Fruit fly (Drosophila melanogaster) whole organism, embryonic: ENCODE results near the gene CG9393.

Experiments used
- Ada2b ChIP-seq: fragments of 200-800 bp; sonication (Bioruptor generic); IDR thresholded peaks from 2 replicates; pipeline ENCODE4 v1.3.6; 2022; ENCODE audit warnings: missing biosample characterization, missing genetic modification characterization
- CG10321 ChIP-seq: fragments of 200-800 bp; sonication (Bioruptor generic); IDR thresholded peaks from 2 replicates; pipeline ENCODE4 v1.3.6; 2022; ENCODE audit warnings: missing biosample characterization, missing genetic modification characterization
- CG11723 ChIP-seq: fragments of 200-800 bp; sonication (Bioruptor generic); optimal IDR thresholded peaks from 2 replicates; lab custom pipeline; 2017; ENCODE audit warnings: missing biosample characterization, mild to moderate bottlenecking, missing genetic modification characterization
- CG1233 ChIP-seq: fragments of 200-800 bp; sonication (Bioruptor generic); optimal IDR thresholded peaks from 4 replicates; lab custom pipeline; 2018; ENCODE audit warnings: missing biosample characterization, mild to moderate bottlenecking, missing genetic modification characterization
- CG13123 ChIP-seq: fragments of 200-800 bp; sonication (Bioruptor generic); optimal IDR thresholded peaks from 2 replicates; lab custom pipeline; 2016; ENCODE audit warnings: missing biosample characterization, missing genetic modification characterization
- CG13894 ChIP-seq: fragments of 200-800 bp; sonication (Bioruptor generic); optimal IDR thresholded peaks from 3 replicates; lab custom pipeline; 2018; ENCODE audit warnings: missing biosample characterization, mild to moderate bottlenecking, missing genetic modification characterization, moderate library complexity
- CG14667 ChIP-seq: fragments of 200-800 bp; sonication (Bioruptor generic); IDR thresholded peaks from 2 replicates; pipeline ENCODE4 v1.3.6; 2022; ENCODE audit warnings: missing biosample characterization, missing genetic modification characterization
- CG17568 ChIP-seq: fragments of 200-800 bp; sonication (Bioruptor generic); optimal IDR thresholded peaks from 2 replicates; lab custom pipeline; 2018; ENCODE audit warnings: missing biosample characterization, mild to moderate bottlenecking, missing genetic modification characterization, moderate library complexity
- CG18619 ChIP-seq: fragments of 200-800 bp; sonication (Bioruptor generic); optimal IDR thresholded peaks from 3 replicates; lab custom pipeline; 2017; ENCODE audit warnings: missing biosample characterization, mild to moderate bottlenecking, missing genetic modification characterization
- CG2120 ChIP-seq: fragments of 200-800 bp; sonication (Bioruptor generic); optimal IDR thresholded peaks from 3 replicates; lab custom pipeline; 2016; ENCODE audit warnings: missing biosample characterization, missing genetic modification characterization
- CG32532 ChIP-seq: fragments of 200-800 bp; sonication (Bioruptor generic); IDR thresholded peaks from 2 replicates; pipeline ENCODE4 v1.3.6; 2022; ENCODE audit warnings: missing biosample characterization, missing genetic modification characterization
- CG32767 ChIP-seq: fragments of 200-800 bp; sonication (Bioruptor generic); IDR thresholded peaks from 2 replicates; pipeline ENCODE4 v1.3.6; 2022; ENCODE audit warnings: missing biosample characterization, missing genetic modification characterization
- CG4424 ChIP-seq: fragments of 200-800 bp; sonication (Bioruptor generic); optimal IDR thresholded peaks from 3 replicates; lab custom pipeline; 2016; ENCODE audit warnings: missing biosample characterization, missing genetic modification characterization
- CG6254 ChIP-seq: fragments of 200-800 bp; sonication (Bioruptor generic); optimal IDR thresholded peaks from 3 replicates; lab custom pipeline; 2017; ENCODE audit warnings: mild to moderate bottlenecking, missing biosample characterization, missing genetic modification reagents, missing genetic modification characterization
- CG6683 ChIP-seq: fragments of 200-800 bp; sonication (Bioruptor generic); optimal IDR thresholded peaks from 2 replicates; lab custom pipeline; 2017; ENCODE audit warnings: missing biosample characterization, mild to moderate bottlenecking, missing genetic modification characterization, missing genetic modification reagents
- CG7745 ChIP-seq: fragments of 200-800 bp; sonication (Bioruptor generic); optimal IDR thresholded peaks from 2 replicates; lab custom pipeline; 2018; ENCODE audit warnings: missing biosample characterization, mild to moderate bottlenecking, missing genetic modification characterization, moderate library complexity
- CG9215 ChIP-seq: fragments of 200-800 bp; sonication (Bioruptor generic); IDR thresholded peaks from 2 replicates; pipeline ENCODE4 v1.3.6; 2022; ENCODE audit warnings: missing biosample characterization, missing genetic modification characterization
- CrebB ChIP-seq: fragments of 200-800 bp; sonication (Bioruptor generic); optimal IDR thresholded peaks from 3 replicates; lab custom pipeline; 2018; ENCODE audit warnings: missing biosample characterization, mild to moderate bottlenecking, missing genetic modification characterization
- ERR ChIP-seq: fragments of 200-800 bp; sonication (Bioruptor generic); optimal IDR thresholded peaks from 2 replicates; lab custom pipeline; 2016; ENCODE audit warnings: missing biosample characterization, missing genetic modification characterization
- Fer1 ChIP-seq: fragments of 200-800 bp; sonication (Bioruptor generic); optimal IDR thresholded peaks from 2 replicates; lab custom pipeline; 2017; ENCODE audit warnings: missing biosample characterization, mild to moderate bottlenecking, missing genetic modification characterization
- Meics ChIP-seq: fragments of 200-800 bp; sonication (Bioruptor generic); optimal IDR thresholded peaks from 2 replicates; lab custom pipeline; 2017; ENCODE audit warnings: missing biosample characterization, mild to moderate bottlenecking, missing genetic modification characterization
- Mrtf ChIP-seq: fragments of 200-800 bp; sonication (Bioruptor generic); IDR thresholded peaks from 3 replicates; pipeline ENCODE4 v1.3.6; 2022; ENCODE audit warnings: missing biosample characterization, missing genetic modification characterization
- NFAT ChIP-seq: fragments of 200-800 bp; sonication (Bioruptor generic); IDR thresholded peaks from 2 replicates; pipeline ENCODE4 v1.3.6; 2022; ENCODE audit warnings: missing biosample characterization, missing genetic modification characterization
- Nf-YB ChIP-seq: fragments of 200-800 bp; sonication (Bioruptor generic); optimal IDR thresholded peaks from 3 replicates; lab custom pipeline; 2019; ENCODE audit warnings: missing biosample characterization, mild to moderate bottlenecking, missing genetic modification characterization, moderate library complexity
- Poxn ChIP-seq: fragments of 200-800 bp; sonication (Bioruptor generic); IDR thresholded peaks from 2 replicates; pipeline ENCODE4 v1.3.6; 2022; ENCODE audit warnings: missing biosample characterization, missing genetic modification characterization
- Rfx ChIP-seq: fragments of 200-800 bp; sonication (Bioruptor generic); IDR thresholded peaks from 2 replicates; pipeline ENCODE4 v1.3.6; 2022; ENCODE audit warnings: missing biosample characterization, missing genetic modification characterization
- Xbp1 ChIP-seq: fragments of 200-800 bp; sonication (Bioruptor generic); optimal IDR thresholded peaks from 3 replicates; lab custom pipeline; 2016; ENCODE audit warnings: missing biosample characterization, mild to moderate bottlenecking, missing genetic modification characterization
- amos ChIP-seq: fragments of 200-800 bp; sonication (Bioruptor generic); IDR thresholded peaks from 2 replicates; pipeline ENCODE4 v1.3.6; 2022; ENCODE audit warnings: missing biosample characterization, missing genetic modification characterization; ENCODE audit not compliant: partially characterized antibody
- aop ChIP-seq: fragments of 200-800 bp; sonication (Bioruptor generic); IDR thresholded peaks from 2 replicates; pipeline ENCODE4 v1.3.6; 2022; ENCODE audit warnings: missing biosample characterization, missing genetic modification characterization
- ase ChIP-seq: fragments of 200-800 bp; sonication (Bioruptor generic); IDR thresholded peaks from 3 replicates; pipeline ENCODE4 v1.3.6; 2022; ENCODE audit warnings: missing biosample characterization, missing genetic modification characterization
- chif ChIP-seq, 2 experiments: fragments of 200-800 bp; sonication (Bioruptor generic); optimal IDR thresholded peaks; 3 replicates each; lab custom pipeline; 2016; ENCODE audit warnings: missing biosample characterization in 2 of 2, missing genetic modification characterization in 2 of 2
- chn ChIP-seq: fragments of 200-800 bp; sonication (Bioruptor generic); optimal IDR thresholded peaks from 2 replicates; lab custom pipeline; 2016; ENCODE audit warnings: missing biosample characterization, missing genetic modification characterization
- ci ChIP-seq: fragments of 200-800 bp; sonication (Bioruptor generic); IDR thresholded peaks from 3 replicates; pipeline ENCODE4 v1.3.6; 2022; ENCODE audit warnings: missing biosample characterization, missing genetic modification characterization
- crol ChIP-seq: fragments of 200-800 bp; sonication (Bioruptor generic); IDR thresholded peaks from 2 replicates; pipeline ENCODE4 v1.3.6; 2022; ENCODE audit warnings: missing biosample characterization, missing genetic modification characterization
- dysf ChIP-seq: fragments of 200-800 bp; sonication (Bioruptor generic); IDR thresholded peaks from 3 replicates; pipeline ENCODE4 v1.3.6; 2022; ENCODE audit warnings: missing biosample characterization, missing genetic modification characterization
- emc ChIP-seq: fragments of 200-800 bp; sonication (Bioruptor generic); optimal IDR thresholded peaks from 2 replicates; lab custom pipeline; 2016; ENCODE audit warnings: missing biosample characterization, missing genetic modification characterization
- en ChIP-seq: fragments of 200-800 bp; sonication (Bioruptor generic); optimal IDR thresholded peaks from 2 replicates; lab custom pipeline; 2016; ENCODE audit warnings: missing biosample characterization, missing genetic modification characterization
- esg ChIP-seq: fragments of 200-800 bp; sonication (Bioruptor generic); conservative IDR thresholded peaks from 2 replicates; pipeline ENCODE4 v1.3.6; 2022; ENCODE audit warnings: missing biosample characterization, missing genetic modification characterization
- ftz-f1 ChIP-seq: fragments of 200-800 bp; sonication (Bioruptor generic); optimal IDR thresholded peaks from 2 replicates; lab custom pipeline; 2016; ENCODE audit warnings: missing biosample characterization, missing genetic modification characterization
- gt ChIP-seq: fragments of 200-800 bp; sonication (Bioruptor generic); IDR thresholded peaks from 2 replicates; pipeline ENCODE4 v1.3.6; 2022; ENCODE audit warnings: missing biosample characterization, missing genetic modification characterization
- lab ChIP-seq: fragments of 200-800 bp; sonication (Bioruptor generic); optimal IDR thresholded peaks from 3 replicates; lab custom pipeline; 2017; ENCODE audit warnings: missing biosample characterization, missing genetic modification characterization, mild to moderate bottlenecking, moderate library complexity, missing genetic modification reagents
- peb ChIP-seq: fragments of 200-800 bp; sonication (Bioruptor generic); IDR thresholded peaks from 2 replicates; pipeline ENCODE4 v1.3.6; 2022; ENCODE audit warnings: missing biosample characterization, missing genetic modification characterization
- pros ChIP-seq: fragments of 200-800 bp; sonication (Bioruptor generic); optimal IDR thresholded peaks from 3 replicates; lab custom pipeline; 2019; ENCODE audit warnings: missing biosample characterization, mild to moderate bottlenecking, missing genetic modification characterization, moderate library complexity
- pzg ChIP-seq: fragments of 200-800 bp; sonication (Bioruptor generic); optimal IDR thresholded peaks from 3 replicates; lab custom pipeline; 2018; ENCODE audit warnings: missing biosample characterization, mild to moderate bottlenecking, missing genetic modification characterization, moderate library complexity
- scrt ChIP-seq: fragments of 200-800 bp; sonication (Bioruptor generic); optimal IDR thresholded peaks from 2 replicates; lab custom pipeline; 2018; ENCODE audit warnings: missing biosample characterization, mild to moderate bottlenecking, missing genetic modification characterization, moderate library complexity
- shn ChIP-seq: fragments of 200-800 bp; sonication (Bioruptor generic); optimal IDR thresholded peaks from 3 replicates; lab custom pipeline; 2016; ENCODE audit warnings: missing biosample characterization, missing genetic modification characterization
- slou ChIP-seq: fragments of 200-800 bp; sonication (Bioruptor generic); optimal IDR thresholded peaks from 3 replicates; lab custom pipeline; 2016; ENCODE audit warnings: missing biosample characterization, missing genetic modification characterization
- so ChIP-seq: fragments of 200-800 bp; sonication (Bioruptor generic); IDR thresholded peaks from 3 replicates; pipeline ENCODE4 v1.3.6; 2022; ENCODE audit warnings: missing biosample characterization, missing genetic modification characterization
- tx ChIP-seq: fragments of 200-800 bp; sonication (Bioruptor generic); optimal IDR thresholded peaks from 2 replicates; lab custom pipeline; 2016; ENCODE audit warnings: missing biosample characterization, missing genetic modification characterization
- unc-4 ChIP-seq: fragments of 200-800 bp; sonication (Bioruptor generic); IDR thresholded peaks from 2 replicates; pipeline ENCODE4 v1.3.6; 2022; ENCODE audit warnings: missing biosample characterization, missing genetic modification characterization; ENCODE audit not compliant: partially characterized antibody
- zen2 ChIP-seq: fragments of 200-800 bp; sonication (Bioruptor generic); IDR thresholded peaks from 3 replicates; pipeline ENCODE4 v1.3.6; 2022; ENCODE audit warnings: missing biosample characterization, missing genetic modification characterization; ENCODE audit not compliant: partially characterized antibody

CG9393 gene

DNA sequence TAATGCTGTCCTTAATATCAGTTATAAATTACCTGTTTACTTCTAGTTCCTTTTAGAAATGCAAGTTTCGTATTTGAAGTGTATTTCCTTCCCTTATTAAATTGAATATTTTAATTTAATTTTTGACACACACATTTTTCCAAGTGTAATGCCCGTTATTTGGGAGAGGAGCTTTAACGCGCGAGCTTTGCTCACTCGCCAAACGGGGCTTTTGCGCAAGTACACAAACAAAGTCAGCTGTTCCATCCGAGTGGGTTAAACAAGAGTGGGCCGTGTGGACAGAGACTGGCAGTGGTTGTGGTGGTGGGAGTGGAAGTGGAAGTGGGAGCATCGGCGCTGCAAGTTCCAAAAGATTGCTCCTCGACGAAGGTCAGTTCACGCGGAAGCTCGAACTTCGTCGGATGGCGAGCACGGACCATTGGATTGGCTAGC is 17.6 kb upstream of the CG9393 start, which contains the start of gene CG8301 (continued):
- TF ChIP-seq Mrtf (GFP tag; lab: Robert Waterston, UW) = no peak
- TF ChIP-seq CrebB (tag; lab: Kevin White, UChicago) = no peak
- peak; percentile 20 for TF ChIP-seq Meics
- TF ChIP-seq peb (GFP tag; lab: Robert Waterston, UW) = no peak
- no peak for TF ChIP-seq CG14667 (GFP tag; lab: Robert Waterston, UW)
- peak; percentile 10 for TF ChIP-seq pzg (GFP tag; lab: Kevin White, UChicago)
- TF ChIP-seq chif (GFP tag; optimal IDR thresholded peaks at IDR 0.05; lab: Kevin White, UChicago) = no peak
- peak; percentile 1 for TF ChIP-seq ERR (GFP tag; lab: Kevin White, UChicago)
- TF ChIP-seq CG2120 (GFP tag; lab: Kevin White, UChicago) = peak; percentile 60
- peak; percentile 13; the same call in 1 of the 2 replicates for TF ChIP-seq crol (GFP tag; lab: Robert Waterston, UW)
- no peak for TF ChIP-seq ase
- no peak for TF ChIP-seq CG9215 (GFP tag; lab: Robert Waterston, UW)
- TF ChIP-seq Ada2b (GFP tag; lab: Robert Waterston, UW) = no peak
- TF ChIP-seq CG6254 = no peak
- no peak for TF ChIP-seq CG18619 (GFP tag; lab: Kevin White, UChicago)
- no peak for TF ChIP-seq en
- TF ChIP-seq CG32767 (GFP tag; lab: Robert Waterston, UW) = 0 out of 2 replicates have a peak, but pooled peaks have one; percentile 23
- 0 out of 3 replicates have a peak, but pooled peaks have one; percentile 37 for TF ChIP-seq ci
- no peak for TF ChIP-seq so (GFP tag; lab: Robert Waterston, UW)
- TF ChIP-seq CG11723 (GFP tag; lab: Kevin White, UChicago) = no peak
- peak; percentile 28 for TF ChIP-seq scrt (GFP tag; lab: Kevin White, UChicago)
- TF ChIP-seq esg (GFP tag; lab: Robert Waterston, UW) = no peak
- TF ChIP-seq CG10321 (GFP tag; lab: Robert Waterston, UW) = no peak
- TF ChIP-seq zen2 (GFP tag; lab: Robert Waterston, UW) = 0 out of 3 replicates have a peak, but pooled peaks have one; percentile 32
- peak; percentile 16; the same call in 1 of the 2 replicates for TF ChIP-seq NFAT (GFP tag; lab: Robert Waterston, UW)
- no peak for TF ChIP-seq CG7745
- TF ChIP-seq CG1233 = no peak
- TF ChIP-seq Poxn (GFP tag; lab: Robert Waterston, UW) = no peak
- TF ChIP-seq Nf-YB (GFP tag; lab: Kevin White, UChicago) = no peak
- TF ChIP-seq tx (GFP tag; lab: Kevin White, UChicago) = no peak
- 0 out of 2 replicates have a peak, but pooled peaks have one; percentile 20 for TF ChIP-seq unc-4 (GFP tag; lab: Robert Waterston, UW)
- TF ChIP-seq pros (GFP tag; lab: Kevin White, UChicago) = no peak
- no peak for TF ChIP-seq shn
- no peak for TF ChIP-seq CG6683 (GFP tag; lab: Kevin White, UChicago)
- no peak for TF ChIP-seq CG13894
- peak; percentile 68 for TF ChIP-seq lab (GFP tag; lab: Kevin White, UChicago)
- peak; percentile 60; the same call in 1 of the 2 replicates for TF ChIP-seq CG32532 (GFP tag; lab: Robert Waterston, UW)
- TF ChIP-seq ftz-f1 (GFP tag; lab: Kevin White, UChicago) = no peak
- TF ChIP-seq aop (GFP tag; lab: Robert Waterston, UW) = no peak
- TF ChIP-seq CG17568 = no peak
- TF ChIP-seq slou (GFP tag; lab: Kevin White, UChicago) = no peak
- no peak for TF ChIP-seq gt
- TF ChIP-seq Fer1 (GFP tag; lab: Kevin White, UChicago) = peak; percentile 72
- peak; percentile 38 for TF ChIP-seq Xbp1 (GFP tag; lab: Kevin White, UChicago)
- TF ChIP-seq amos = no peak
- peak; percentile 16; the same call in 1 of the 3 replicates for TF ChIP-seq dysf
- no peak for TF ChIP-seq chn (GFP tag; lab: Kevin White, UChicago)
- peak; percentile 35; the same call in 1 of the 2 replicates for TF ChIP-seq Rfx
- TF ChIP-seq CG13123 (GFP tag; lab: Kevin White, UChicago) = no peak
- no peak for TF ChIP-seq emc (GFP tag; lab: Kevin White, UChicago)
- no peak for TF ChIP-seq CG4424 (GFP tag; lab: Kevin White, UChicago)
